Fruit fly (Drosophila melanogaster): ENCODE results near the gene Nxf3.

Gene Nxf3

dm6 chr3L:13964635-13965501 lies at the start of gene Nxf3, which contains the start of the genes Meics and ssp2 (continued):
- TF ChIP-seq CG6276 (GFP tag; optimal IDR thresholded peaks at IDR 0.05), result no peak
- TF ChIP-seq pdm3 (GFP tag; optimal IDR thresholded peaks at IDR 0.05), result no peak
- no peak for TF ChIP-seq fd59A (GFP tag; optimal IDR thresholded peaks at IDR 0.05)
- TF ChIP-seq CG6808 (GFP tag; optimal IDR thresholded peaks at IDR 0.05), result no peak
- TF ChIP-seq CG11294 (GFP tag; IDR thresholded peaks at IDR 0.05), result no peak
- no peak for TF ChIP-seq CG4318 (GFP tag; optimal IDR thresholded peaks at IDR 0.05)
- TF ChIP-seq esn (GFP tag; optimal IDR thresholded peaks at IDR 0.05), result peak; percentile 19
- TF ChIP-seq Hr4 (GFP tag; optimal IDR thresholded peaks at IDR 0.05), result no peak
- no peak for TF ChIP-seq OdsH (GFP tag; optimal IDR thresholded peaks at IDR 0.05)

DNA sequence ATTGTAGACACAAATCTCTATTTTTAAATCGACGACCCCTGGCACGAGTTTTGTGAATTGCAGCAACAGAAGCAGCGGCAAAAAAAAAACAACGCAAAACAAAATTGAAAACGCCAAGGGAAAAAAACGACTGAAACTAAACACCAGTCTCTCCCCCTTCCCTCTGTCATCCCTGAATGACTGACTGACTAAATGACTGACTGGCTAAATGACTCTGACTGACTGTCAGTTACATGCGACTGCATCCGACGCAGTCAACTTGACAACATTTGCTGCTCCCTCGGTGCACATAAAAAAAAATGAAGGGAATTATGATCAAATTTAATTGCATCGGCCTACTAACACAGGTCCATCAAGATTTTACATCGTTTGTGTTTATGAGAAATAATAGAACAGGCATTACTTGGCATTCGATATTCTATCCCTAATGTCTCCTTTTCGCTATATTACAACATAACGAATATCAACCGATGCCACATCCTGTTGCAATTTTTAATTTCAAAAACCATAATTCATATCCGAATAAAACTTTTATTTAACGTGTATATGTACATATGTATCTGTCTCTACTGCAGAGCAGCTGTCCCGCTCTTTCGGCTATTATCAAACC lies 47.3 kb upstream of the Nxf3 start:
- TF ChIP-seq Hr4 (GFP tag; optimal IDR thresholded peaks at IDR 0.05), result peak; percentile 84
- no peak for TF ChIP-seq CG9139 (GFP tag; optimal IDR thresholded peaks at IDR 0.05)
- TF ChIP-seq CG11762 (GFP tag; optimal IDR thresholded peaks at IDR 0.05; ENCODE audit: insufficient read depth), result peak; percentile 38
- TF ChIP-seq Ets96B (tag; optimal IDR thresholded peaks at IDR 0.05), result no peak
- peak; percentile 68 for TF ChIP-seq fd59A (GFP tag; optimal IDR thresholded peaks at IDR 0.05)
- TF ChIP-seq Hr38 (GFP tag; optimal IDR thresholded peaks at IDR 0.05), result no peak
- TF ChIP-seq CG32006 (GFP tag; optimal IDR thresholded peaks at IDR 0.05), result peak; percentile 85
- TF ChIP-seq CG8119 (GFP tag; IDR thresholded peaks at IDR 0.05), result peak; percentile 74
- peak; percentile 64 for TF ChIP-seq spab (GFP tag; optimal IDR thresholded peaks at IDR 0.05)
- no peak for TF ChIP-seq Lpt (GFP tag; optimal IDR thresholded peaks at IDR 0.05)
- peak; percentile 75 for TF ChIP-seq OdsH (GFP tag; optimal IDR thresholded peaks at IDR 0.05)
- TF ChIP-seq CG1621 (tag; optimal IDR thresholded peaks at IDR 0.05), result peak; percentile 57
- TF ChIP-seq Eip78C (GFP tag), result peak; percentile 97
- peak; percentile 69 for TF ChIP-seq CG10669 (GFP tag; optimal IDR thresholded peaks at IDR 0.05)
- TF ChIP-seq Smox (GFP tag; optimal IDR thresholded peaks at IDR 0.05), result no peak
- peak; percentile 71 for TF ChIP-seq Gug (GFP tag; IDR thresholded peaks at IDR 0.05)
- peak; percentile 67 for TF ChIP-seq Sox14 (GFP tag; optimal IDR thresholded peaks at IDR 0.05)
- TF ChIP-seq vri (GFP tag; optimal IDR thresholded peaks at IDR 0.05), result no peak
- peak; percentile 58 for TF ChIP-seq acj6 (GFP tag; optimal IDR thresholded peaks at IDR 0.05)
- peak; percentile 22 for TF ChIP-seq CG8632 (GFP tag; optimal IDR thresholded peaks at IDR 0.05)
- TF ChIP-seq CG3032 (tag; optimal IDR thresholded peaks at IDR 0.05), result peak; percentile 23
- no peak for TF ChIP-seq CG6854 (GFP tag; optimal IDR thresholded peaks at IDR 0.05)
- TF ChIP-seq CG6163 (GFP tag; IDR thresholded peaks at IDR 0.05), result 0 out of 3 replicates have a peak, but pooled peaks have one; percentile 38
- peak; percentile 49 for TF ChIP-seq topi (GFP tag; optimal IDR thresholded peaks at IDR 0.05)
- TF ChIP-seq cyc (GFP tag; optimal IDR thresholded peaks at IDR 0.05), result no peak
- TF ChIP-seq CG6808 (GFP tag; optimal IDR thresholded peaks at IDR 0.05), result peak; percentile 60
- peak; percentile 51 for TF ChIP-seq CG3919 (GFP tag; optimal IDR thresholded peaks at IDR 0.05)
- peak; percentile 41 for TF ChIP-seq CG8319 (GFP tag; optimal IDR thresholded peaks at IDR 0.05)
- TF ChIP-seq CG34406 (GFP tag; optimal IDR thresholded peaks at IDR 0.05), result peak; percentile 34
- TF ChIP-seq Blimp-1 (GFP tag; optimal IDR thresholded peaks at IDR 0.05), result no peak
- TF ChIP-seq Hr39 (GFP tag; optimal IDR thresholded peaks at IDR 0.05), result peak; percentile 24
- peak; percentile 78 for TF ChIP-seq Eip75B (GFP tag; optimal IDR thresholded peaks at IDR 0.05)
- TF ChIP-seq Met (GFP tag; optimal IDR thresholded peaks at IDR 0.05), result peak; percentile 64
- TF ChIP-seq CG11902 (GFP tag; optimal IDR thresholded peaks at IDR 0.05), result peak; percentile 17
- peak; percentile 44 for TF ChIP-seq lz (GFP tag; optimal IDR thresholded peaks at IDR 0.05)
- TF ChIP-seq svp (GFP tag), result peak; percentile 43
- peak; percentile 71 for TF ChIP-seq net (GFP tag; optimal IDR thresholded peaks at IDR 0.05)
- TF ChIP-seq CG6792 (GFP tag; optimal IDR thresholded peaks at IDR 0.05), result peak; percentile 68
- TF ChIP-seq Sox15 (GFP tag; optimal IDR thresholded peaks at IDR 0.05), result peak; percentile 5
- peak; percentile 59 to 64 for TF ChIP-seq ss (GFP tag; optimal IDR thresholded peaks at IDR 0.05)
- TF ChIP-seq fkh (GFP tag; optimal IDR thresholded peaks at IDR 0.05), result no peak
- TF ChIP-seq CG16779 (tag; optimal IDR thresholded peaks at IDR 0.05), result peak; percentile 38
